Worm (Caenorhabditis elegans): Measurements from ENCODE around the gene pes-23.

pes-23 gene

ce11 chrX:6901078-6901477 lies at the start of gene pes-23:
pes-23 (plus strand) TSS chrX:6901378.
- TF ChIP-seq ztf-26 (tag; optimal IDR thresholded peaks at IDR 0.05), result no peak
- no peak for TF ChIP-seq aptf-2 (GFP tag; conservative IDR thresholded peaks at IDR 0.05)
- no peak for TF ChIP-seq nhr-27 (tag; optimal IDR thresholded peaks at IDR 0.05)
- TF ChIP-seq madf-3 (GFP tag; IDR thresholded peaks at IDR 0.05), result no peak
- TF ChIP-seq F23B12.7 (tag; optimal IDR thresholded peaks at IDR 0.05; ENCODE audit: insufficient read depth), result no peak
- TF ChIP-seq madf-6 (GFP tag; IDR thresholded peaks at IDR 0.05), result no peak
- no peak for TF ChIP-seq K11D2.4 (GFP tag; IDR thresholded peaks at IDR 0.05)
- no peak for TF ChIP-seq Y95B8A.8 (GFP tag; IDR thresholded peaks at IDR 0.05)
- no peak for TF ChIP-seq rpc-1 (optimal IDR thresholded peaks at IDR 0.05)
- TF ChIP-seq rpc-1 (tag; optimal IDR thresholded peaks at IDR 0.05), result no peak
- TF ChIP-seq lin-35 (GFP tag; optimal IDR thresholded peaks at IDR 0.05), result no peak
- no peak for TF ChIP-seq xnd-1 (tag; optimal IDR thresholded peaks at IDR 0.05)
- no peak for TF ChIP-seq Y56A3A.18 (GFP tag; IDR thresholded peaks at IDR 0.05)
- no peak for TF ChIP-seq ceh-58 (GFP tag; IDR thresholded peaks at IDR 0.05)
- no peak for TF ChIP-seq rcor-1 (GFP tag; IDR thresholded peaks at IDR 0.05)
- no peak for TF ChIP-seq F37B4.10 (GFP tag; IDR thresholded peaks at IDR 0.05)
- no peak for TF ChIP-seq nhr-179 (tag; optimal IDR thresholded peaks at IDR 0.05)
- TF ChIP-seq snpc-4 (GFP tag; optimal IDR thresholded peaks at IDR 0.05), result no peak
- no peak for TF ChIP-seq snpc-4 (tag; optimal IDR thresholded peaks at IDR 0.05)
- no peak for TF ChIP-seq hrde-1 (tag; optimal IDR thresholded peaks at IDR 0.05; ENCODE audit: borderline replicate concordance)

- TF ChIP-seq ceh-40 (GFP tag; IDR thresholded peaks at IDR 0.05), result no peak
Measured at ce11 chrX:6853318-6853717, 47.9 kb upstream of the pes-23 start, which contains the start of gene rig-3. rig-3 (plus strand) TSS chrX:6853618.

- no peak for TF ChIP-seq attf-5 (GFP tag; optimal IDR thresholded peaks at IDR 0.05)
- no peak for TF ChIP-seq F23B12.7 (tag; optimal IDR thresholded peaks at IDR 0.05; ENCODE audit: insufficient read depth)
- no peak for TF ChIP-seq die-1 (tag; optimal IDR thresholded peaks at IDR 0.05)
- TF ChIP-seq dpl-1 (GFP tag; optimal IDR thresholded peaks at IDR 0.05), result no peak
- TF ChIP-seq K11D2.4 (GFP tag; IDR thresholded peaks at IDR 0.05), result no peak
- TF ChIP-seq F57C9.4 (tag; optimal IDR thresholded peaks at IDR 0.05), result no peak
- TF ChIP-seq cebp-2 (GFP tag; IDR thresholded peaks at IDR 0.05), result no peak
- TF ChIP-seq T07F8.4 (tag; optimal IDR thresholded peaks at IDR 0.05), result no peak
- TF ChIP-seq lin-40 (tag; optimal IDR thresholded peaks at IDR 0.05), result no peak
- no peak for TF ChIP-seq let-526 (GFP tag; IDR thresholded peaks at IDR 0.05)
- no peak for TF ChIP-seq ceh-100 (GFP tag; IDR thresholded peaks at IDR 0.05)
- TF ChIP-seq dpff-1 (tag; optimal IDR thresholded peaks at IDR 0.05), result no peak
Measured at ce11 chrX:6856793-6857192, 44.4 kb upstream of the pes-23 start.

ce11 chrX:6861564-6861963 lies 39.6 kb upstream of the pes-23 start:
- no peak for TF ChIP-seq him-1 (tag; optimal IDR thresholded peaks at IDR 0.05)
- TF ChIP-seq K11D2.4 (GFP tag; IDR thresholded peaks at IDR 0.05), result no peak
- TF ChIP-seq lag-1 (GFP tag; IDR thresholded peaks at IDR 0.05), result no peak
- TF ChIP-seq sea-2 (GFP tag; IDR thresholded peaks at IDR 0.05), result no peak
- TF ChIP-seq lin-40 (tag; optimal IDR thresholded peaks at IDR 0.05), result no peak
- no peak for TF ChIP-seq F39B2.1 (GFP tag; IDR thresholded peaks at IDR 0.05)

- TF ChIP-seq snpc-1.3 (tag; optimal IDR thresholded peaks at IDR 0.05; ENCODE audit: insufficient read depth), result no peak
- TF ChIP-seq zim-3 (tag; optimal IDR thresholded peaks at IDR 0.05), result no peak
- no peak for TF ChIP-seq hlh-12 (tag; optimal IDR thresholded peaks at IDR 0.05)
- no peak for TF ChIP-seq madf-6 (GFP tag; IDR thresholded peaks at IDR 0.05)
- TF ChIP-seq rec-8 (tag; optimal IDR thresholded peaks at IDR 0.05), result no peak
- no peak for TF ChIP-seq F22D6.2 (tag; optimal IDR thresholded peaks at IDR 0.05)
- TF ChIP-seq ets-4 (GFP tag; optimal IDR thresholded peaks at IDR 0.05), result no peak
- no peak for TF ChIP-seq unc-62 (GFP tag; optimal IDR thresholded peaks at IDR 0.05)
- TF ChIP-seq ccch-3 (GFP tag; optimal IDR thresholded peaks at IDR 0.05), result no peak
- TF ChIP-seq attf-5 (GFP tag; optimal IDR thresholded peaks at IDR 0.05), result no peak
- TF ChIP-seq K12H6.12 (tag; optimal IDR thresholded peaks at IDR 0.05), result no peak
- no peak for TF ChIP-seq T07F8.4 (tag; optimal IDR thresholded peaks at IDR 0.05)
- no peak for TF ChIP-seq somi-1 (GFP tag; optimal IDR thresholded peaks at IDR 0.05)
- no peak for TF ChIP-seq ztf-26 (tag; optimal IDR thresholded peaks at IDR 0.05)
Measured at ce11 chrX:6863032-6863431, 38.1 kb upstream of the pes-23 start, which contains the start of gene nep-4. nep-4 (minus strand) TSS chrX:6863424.
